Worm (Caenorhabditis elegans) whole organism, L1 larva: Measurements from ENCODE around the gene ncx-6.
A peak's percentile ranks its signal among the peaks of the same experiment; 100 is the strongest.

ENCODE experiments used
- C16A3.4 ChIP-seq: fragments of 150-350 bp; optimal IDR thresholded peaks from 2 replicates; lab custom pipeline; 2014; ENCODE audit warnings: missing biosample characterization, missing genetic modification characterization
- C34B4.2 ChIP-seq: sonication (generic microtip); optimal IDR thresholded peaks from 2 replicates; lab custom pipeline; 2017; ENCODE audit warnings: mild to moderate bottlenecking, missing genetic modification characterization, missing compliant biosample characterization
- F16B12.6 ChIP-seq: fragments of 150-350 bp; optimal IDR thresholded peaks from 2 replicates; lab custom pipeline; 2014; ENCODE audit warnings: missing biosample characterization, missing genetic modification characterization
- aha-1 ChIP-seq: fragments of 150-350 bp; optimal IDR thresholded peaks from 2 replicates; lab custom pipeline; 2014; ENCODE audit warnings: missing biosample characterization, missing genetic modification characterization
- ceh-90 ChIP-seq: sonication (generic microtip); optimal IDR thresholded peaks from 2 replicates; lab custom pipeline; 2016; ENCODE audit warnings: missing genetic modification characterization, missing compliant biosample characterization
- ces-1 ChIP-seq: fragments of 150-350 bp; optimal IDR thresholded peaks from 2 replicates; lab custom pipeline; 2014; ENCODE audit warnings: missing biosample characterization, missing genetic modification reagents, missing genetic modification characterization
- egl-27 ChIP-seq, 2 experiments: fragments of 150-350 bp in 1 of 2; sonication (generic microtip); optimal IDR thresholded peaks; 3 replicates each; lab custom pipeline; 2017 to 2018; ENCODE audit warnings: missing biosample characterization in 2 of 2, missing genetic modification characterization in 2 of 2, missing genetic modification reagents in 2 of 2
- elt-2 ChIP-seq: sonication (generic microtip); optimal IDR thresholded peaks from 2 replicates; lab custom pipeline; 2016; ENCODE audit warnings: missing genetic modification characterization, mild to moderate bottlenecking, inconsistent platforms, missing compliant biosample characterization, missing genetic modification reagents
- elt-3 ChIP-seq, 6 experiments: fragments of 150-350 bp in 1 of 6; sonication (generic microtip); optimal IDR thresholded peaks; 2 replicates each; lab custom pipeline; 2017 to 2018; ENCODE audit warnings: missing biosample characterization in 6 of 6, missing genetic modification characterization in 6 of 6, inconsistent platforms in 1 of 6
- fkh-10 ChIP-seq: sonication (generic microtip); optimal IDR thresholded peaks from 2 replicates; lab custom pipeline; 2017; ENCODE audit warnings: missing biosample characterization, missing genetic modification reagents, missing genetic modification characterization
- fkh-8 ChIP-seq: sonication (generic microtip); optimal IDR thresholded peaks from 2 replicates; lab custom pipeline; 2016; ENCODE audit warnings: mild to moderate bottlenecking, missing genetic modification characterization, missing compliant biosample characterization
- hlh-4 ChIP-seq: sonication (generic microtip); optimal IDR thresholded peaks from 2 replicates; lab custom pipeline; 2016; ENCODE audit warnings: mild to moderate bottlenecking, missing genetic modification characterization, missing compliant biosample characterization
- irx-1 ChIP-seq: sonication (generic microtip); optimal IDR thresholded peaks from 2 replicates; lab custom pipeline; 2016; ENCODE audit warnings: missing genetic modification characterization, missing compliant biosample characterization
- isw-1 ChIP-seq: fragments of 200-800 bp; sonication (Bioruptor generic); IDR thresholded peaks from 2 replicates; pipeline ENCODE4 v1.3.6; 2022; ENCODE audit warnings: missing genetic modification characterization, missing compliant biosample characterization
- lin-35 ChIP-seq, 2 experiments: fragments of 150-350 bp; optimal IDR thresholded peaks; 2 replicates each; lab custom pipeline; 2014; ENCODE audit warnings: missing biosample characterization in 2 of 2, missing genetic modification characterization in 2 of 2, missing genetic modification reagents in 2 of 2
- lsy-2 ChIP-seq, 2 experiments: fragments of 150-350 bp; optimal IDR thresholded peaks; 2 replicates each; lab custom pipeline; 2014; ENCODE audit warnings: missing biosample characterization in 2 of 2, missing genetic modification characterization in 2 of 2
- mef-2 ChIP-seq: fragments of 150-350 bp; optimal IDR thresholded peaks from 2 replicates; lab custom pipeline; 2014; ENCODE audit warnings: missing biosample characterization, missing genetic modification characterization
- nhr-11 ChIP-seq: fragments of 150-350 bp; optimal IDR thresholded peaks from 2 replicates; lab custom pipeline; 2014; ENCODE audit warnings: missing biosample characterization, missing genetic modification characterization
- nhr-20 ChIP-seq: sonication (generic microtip); optimal IDR thresholded peaks from 2 replicates; lab custom pipeline; 2016; ENCODE audit warnings: mild to moderate bottlenecking, missing genetic modification characterization, missing compliant biosample characterization
- nhr-71 ChIP-seq: sonication (generic microtip); optimal IDR thresholded peaks from 2 replicates; lab custom pipeline; 2016; ENCODE audit warnings: mild to moderate bottlenecking, missing genetic modification characterization, moderate library complexity, missing compliant biosample characterization
- nhr-84 ChIP-seq: sonication (generic microtip); optimal IDR thresholded peaks from 2 replicates; lab custom pipeline; 2017; ENCODE audit warnings: missing biosample characterization, missing genetic modification characterization
- pax-3 ChIP-seq: fragments of 200-800 bp; sonication (Bioruptor generic); optimal IDR thresholded peaks from 2 replicates; lab custom pipeline; 2018; ENCODE audit warnings: mild to moderate bottlenecking, missing genetic modification characterization, moderate library complexity, missing compliant biosample characterization
- rnt-1 ChIP-seq: sonication (generic microtip); optimal IDR thresholded peaks from 2 replicates; lab custom pipeline; 2016; ENCODE audit warnings: mild to moderate bottlenecking, missing genetic modification characterization, moderate library complexity, missing compliant biosample characterization
- skn-1 ChIP-seq: fragments of 150-350 bp; optimal IDR thresholded peaks from 2 replicates; lab custom pipeline; 2014; ENCODE audit warnings: missing biosample characterization, missing genetic modification characterization
- sox-4 ChIP-seq: sonication (generic microtip); optimal IDR thresholded peaks from 2 replicates; lab custom pipeline; 2016; ENCODE audit warnings: missing genetic modification characterization, missing compliant biosample characterization
- sup-37 ChIP-seq: fragments of 200-800 bp; sonication (Bioruptor generic); optimal IDR thresholded peaks from 2 replicates; lab custom pipeline; 2018; ENCODE audit warnings: mild to moderate bottlenecking, missing genetic modification characterization, missing compliant biosample characterization
- swsn-7 ChIP-seq: sonication (generic microtip); optimal IDR thresholded peaks from 2 replicates; lab custom pipeline; 2016; ENCODE audit warnings: missing genetic modification characterization, missing compliant biosample characterization
- tbx-2 ChIP-seq: sonication (generic microtip); optimal IDR thresholded peaks from 2 replicates; lab custom pipeline; 2016; ENCODE audit warnings: missing genetic modification characterization, missing compliant biosample characterization
- tlp-1 ChIP-seq: fragments of 150-350 bp; optimal IDR thresholded peaks from 2 replicates; lab custom pipeline; 2014; ENCODE audit warnings: missing biosample characterization, missing genetic modification characterization
- unc-130 ChIP-seq: fragments of 150-350 bp; optimal IDR thresholded peaks from 2 replicates; lab custom pipeline; 2017; ENCODE audit warnings: missing biosample characterization, missing genetic modification characterization, inconsistent platforms
- unc-62 ChIP-seq: fragments of 150-350 bp; optimal IDR thresholded peaks from 2 replicates; lab custom pipeline; 2014; ENCODE audit warnings: missing biosample characterization, missing genetic modification reagents, missing genetic modification characterization
- unc-98 ChIP-seq: fragments of 200-800 bp; sonication (Bioruptor generic); IDR thresholded peaks from 2 replicates; pipeline ENCODE4 v1.3.6; 2022; ENCODE audit warnings: missing genetic modification characterization, missing compliant biosample characterization
- vab-15 ChIP-seq: sonication (generic microtip); optimal IDR thresholded peaks from 2 replicates; lab custom pipeline; 2017; ENCODE audit warnings: missing genotype, mild to moderate bottlenecking, missing genetic modification characterization, missing compliant biosample characterization
- zag-1 ChIP-seq: fragments of 150-350 bp; optimal IDR thresholded peaks from 2 replicates; lab custom pipeline; 2014; ENCODE audit warnings: missing biosample characterization, missing genetic modification characterization
- ztf-11 ChIP-seq, 2 experiments: sonication (generic microtip); optimal IDR thresholded peaks; 2 replicates each; lab custom pipeline; 2016 to 2017; ENCODE audit warnings: missing genetic modification characterization in 2 of 2, missing biosample characterization in 1 of 2, missing compliant biosample characterization in 1 of 2

The ncx-6 gene

DNA sequence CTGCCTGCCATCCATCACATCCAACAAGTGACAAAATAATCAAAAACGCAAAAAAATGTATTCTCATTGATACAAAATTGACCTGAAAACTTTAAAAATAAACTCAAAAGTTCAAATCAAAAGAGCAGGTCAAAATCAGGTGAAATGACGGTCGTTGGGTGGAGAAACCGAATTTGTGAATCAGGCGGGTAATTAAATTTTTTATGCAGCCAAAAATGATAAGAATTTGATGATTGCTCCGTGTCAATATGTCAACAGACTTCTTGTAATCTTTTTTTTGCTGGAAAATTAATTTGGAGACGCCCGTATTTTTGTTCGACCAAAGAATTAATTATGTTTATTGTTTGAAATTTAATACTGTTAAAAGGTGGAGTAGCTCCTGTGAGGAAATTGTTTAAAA, at the start of gene ncx-6:
TSS of gene ncx-6 (minus strand) at position 88 of the 400 bp plus-strand sequence.
- TF ChIP-seq elt-2 (tag; lab: Kevin White, UChicago) (peak; percentile 34), vab-15 (tag; lab: Kevin White, UChicago) (no peak)

DNA sequence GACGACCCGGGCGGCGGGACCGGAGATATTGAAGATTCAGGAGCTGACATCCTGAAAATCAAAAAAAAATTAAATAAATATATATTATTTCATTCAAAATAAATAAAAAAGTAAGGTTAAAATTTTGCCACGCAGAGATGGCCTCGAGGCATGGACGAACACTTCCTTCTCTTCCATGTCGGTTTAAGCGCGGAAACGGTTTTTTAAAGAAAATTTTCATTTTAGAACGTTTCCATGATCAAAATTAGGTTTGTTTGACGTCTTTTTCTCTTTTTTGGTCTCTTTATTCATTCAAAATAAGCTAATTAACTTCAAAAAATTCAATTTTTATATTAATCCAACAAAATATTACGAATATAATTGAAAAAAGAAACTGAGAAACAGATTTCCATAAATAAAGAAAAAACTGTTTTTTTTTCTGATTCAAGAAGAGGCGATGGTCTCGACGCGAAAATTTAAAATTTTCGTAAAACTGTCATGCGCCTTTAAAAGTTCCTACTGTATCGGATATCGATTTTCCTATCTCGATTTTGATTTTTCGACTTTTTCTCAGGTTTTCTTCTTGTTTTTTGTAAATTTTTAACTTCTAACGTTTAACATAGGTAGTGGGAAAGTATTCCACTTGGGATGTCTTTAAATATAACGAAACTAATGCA, 48.5 kb upstream of the ncx-6 start, which contains the start of gene gcc-2:
TSS of gene gcc-2 (minus strand) at position 51 of the 656 bp plus-strand sequence.
- TF ChIP-seq zag-1 (no peak), tbx-2 (tag; lab: Kevin White, UChicago) (no peak), tlp-1 (no peak), C16A3.4 (tag; lab: Kevin White, UChicago) (no peak), sup-37 (GFP tag; lab: Kevin White, UChicago) (no peak), sox-4 (tag; lab: Kevin White, UChicago) (no peak), rnt-1 (tag; lab: Kevin White, UChicago) (no peak), elt-3 (tag; optimal IDR thresholded peaks at IDR 0.05; lab: Kevin White, UChicago) (no peak), nhr-20 (no peak), unc-98 (GFP tag; lab: Robert Waterston, UW) (no peak), mef-2 (tag; lab: Kevin White, UChicago) (no peak), pax-3 (tag; lab: Kevin White, UChicago) (no peak), C34B4.2 (tag; lab: Kevin White, UChicago) (no peak), nhr-11 (tag; lab: Kevin White, UChicago) (no peak), fkh-8 (tag; lab: Kevin White, UChicago) (no peak), lin-35 (GFP tag; optimal IDR thresholded peaks at IDR 0.05; lab: Kevin White, UChicago) (no peak), unc-62 (no peak), hlh-4 (tag; lab: Kevin White, UChicago) (no peak)
- TF ChIP-seq, all 84 proteins: peak for 0

DNA sequence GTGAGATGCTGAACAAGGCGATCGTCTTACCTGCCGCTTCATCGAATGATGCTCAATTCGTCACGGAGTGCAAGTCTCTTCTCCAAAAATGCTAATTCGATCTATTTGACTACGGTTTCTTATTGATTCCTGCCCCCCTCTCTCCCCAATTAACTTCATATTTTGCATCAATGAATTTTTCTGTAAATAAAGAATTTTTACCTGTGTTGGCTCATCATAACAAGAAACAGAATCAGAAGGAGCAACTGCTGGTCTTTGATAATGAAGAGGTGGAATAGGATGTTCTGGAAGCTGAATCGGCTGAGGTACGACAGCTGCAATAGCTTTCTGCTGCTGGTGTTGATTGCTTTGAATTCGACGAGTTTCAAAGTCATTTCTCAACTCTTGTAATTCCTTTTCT, 46.4 kb upstream of the ncx-6 start:
- TF ChIP-seq nhr-84: no peak
- TF ChIP-seq C34B4.2 (tag; lab: Kevin White, UChicago): no peak
- TF ChIP-seq skn-1: no peak
- no peak for TF ChIP-seq nhr-20
- no peak for TF ChIP-seq tlp-1
- no peak for TF ChIP-seq unc-130 (tag; lab: Kevin White, UChicago)

DNA sequence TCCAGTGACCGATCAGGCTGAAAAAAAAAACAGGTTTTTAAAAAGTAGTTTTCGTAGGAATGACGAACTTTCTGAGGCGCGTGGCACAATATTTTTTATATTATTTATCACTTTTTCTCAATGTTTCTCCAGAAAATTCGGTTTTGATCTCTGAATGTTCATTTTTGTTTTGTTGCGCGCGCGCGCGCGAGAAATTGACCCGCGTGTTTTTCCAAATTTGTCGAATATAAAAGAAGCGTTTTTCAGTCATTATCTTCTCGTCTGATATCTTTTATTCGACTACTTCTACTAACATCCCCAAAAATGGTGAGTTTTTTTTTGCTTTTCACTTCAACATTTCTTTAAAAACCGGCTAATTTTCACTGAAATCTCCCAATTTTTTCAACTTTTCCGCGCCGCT, 45.1 kb upstream of the ncx-6 start, which contains the start of gene rmd-1:
TSS of gene rmd-1 (plus strand) at position 247 of the 400 bp plus-strand sequence.
- TF ChIP-seq zag-1: no peak
- TF ChIP-seq nhr-71: no peak
- no peak for TF ChIP-seq ceh-90
- no peak for TF ChIP-seq sox-4 (tag; lab: Kevin White, UChicago)
- no peak for TF ChIP-seq nhr-20
- no peak for TF ChIP-seq fkh-8 (tag; lab: Kevin White, UChicago)
- no peak for TF ChIP-seq aha-1 (tag; lab: Kevin White, UChicago)
- no peak for TF ChIP-seq swsn-7
- no peak for TF ChIP-seq lsy-2 (tag; optimal IDR thresholded peaks at IDR 0.05; lab: Kevin White, UChicago)
- TF ChIP-seq ces-1: no peak
- no peak for TF ChIP-seq irx-1 (tag; lab: Kevin White, UChicago)
- TF ChIP-seq F16B12.6: no peak
- no peak for TF ChIP-seq fkh-10 (GFP tag; lab: Kevin White, UChicago)
- no peak for TF ChIP-seq lin-35 (GFP tag; optimal IDR thresholded peaks at IDR 0.05; lab: Kevin White, UChicago)
- TF ChIP-seq isw-1 (GFP tag; lab: Robert Waterston, UW): no peak
- TF ChIP-seq, all 84 proteins: peak for 0

DNA sequence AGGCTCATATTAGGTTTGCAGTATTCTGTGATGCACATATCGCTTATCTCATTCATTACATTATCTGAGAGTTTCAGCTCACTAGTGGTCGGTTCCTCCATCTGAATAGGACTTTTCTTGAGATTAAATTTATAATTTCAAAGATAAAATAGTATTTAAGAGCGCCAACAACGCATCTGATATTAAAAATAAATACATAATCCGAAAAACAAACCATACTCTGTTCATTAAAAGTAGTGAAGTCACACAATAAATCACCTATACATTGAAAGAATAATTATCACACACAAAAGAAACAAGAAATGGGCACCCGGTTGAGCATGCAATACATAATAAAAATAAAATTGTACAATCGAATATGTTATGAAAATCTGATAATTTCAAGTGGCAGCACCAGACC, 43.7 kb upstream of the ncx-6 start, which contains the start of gene vps-53:
TSS of gene vps-53 (minus strand) at position 101 of the 400 bp plus-strand sequence.
- no peak for TF ChIP-seq ztf-11 (tag; optimal IDR thresholded peaks at IDR 0.05; lab: Kevin White, UChicago)
- no peak for TF ChIP-seq egl-27 (tag; optimal IDR thresholded peaks at IDR 0.05; lab: Kevin White, UChicago)
